Worm (Caenorhabditis elegans) whole organism, early embryonic: ENCODE measurements around the gene C53C11.5.

Experiments
- B0310.2 ChIP-seq: sonication (generic microtip); optimal IDR thresholded peaks from 2 replicates; lab custom pipeline; 2016; ENCODE audit warnings: mild to moderate bottlenecking, missing genetic modification characterization, missing compliant biosample characterization
- F13C5.2 ChIP-seq: sonication (generic microtip); optimal IDR thresholded peaks from 2 replicates; lab custom pipeline; 2017; ENCODE audit warnings: mild to moderate bottlenecking, missing genetic modification characterization, inconsistent platforms, missing compliant biosample characterization
- aly-1 ChIP-seq: sonication (generic microtip); optimal IDR thresholded peaks from 2 replicates; lab custom pipeline; 2016; ENCODE audit warnings: missing genetic modification characterization, missing compliant biosample characterization
- ama-1 ChIP-seq: fragments of 150-350 bp; optimal IDR thresholded peaks from 2 replicates; lab custom pipeline; 2014
- ceh-13 ChIP-seq: fragments of 200-800 bp; sonication (Bioruptor generic); optimal IDR thresholded peaks from 2 replicates; lab custom pipeline; 2018; ENCODE audit warnings: mild to moderate bottlenecking, missing genetic modification characterization, missing compliant biosample characterization
- ceh-36 ChIP-seq: sonication (generic microtip); optimal IDR thresholded peaks from 2 replicates; lab custom pipeline; 2016; ENCODE audit warnings: missing genetic modification characterization, inconsistent platforms, missing compliant biosample characterization
- ets-7 ChIP-seq: sonication (generic microtip); optimal IDR thresholded peaks from 2 replicates; lab custom pipeline; 2016; ENCODE audit warnings: missing genotype, missing genetic modification characterization, missing compliant biosample characterization
- flt-1 ChIP-seq: fragments of 200-800 bp; sonication (Bioruptor generic); IDR thresholded peaks from 2 replicates; pipeline ENCODE4 v1.3.6; 2022; ENCODE audit warnings: missing genetic modification characterization, missing compliant biosample characterization
- hmbx-1 ChIP-seq: sonication (generic microtip); optimal IDR thresholded peaks from 2 replicates; lab custom pipeline; 2016; ENCODE audit warnings: mild to moderate bottlenecking, missing genetic modification characterization, missing compliant biosample characterization
- hmg-4 ChIP-seq: fragments of 200-800 bp; sonication (Bioruptor generic); optimal IDR thresholded peaks from 2 replicates; lab custom pipeline; 2018; ENCODE audit warnings: mild to moderate bottlenecking, missing genetic modification characterization, missing compliant biosample characterization
- hnd-1 ChIP-seq: sonication (generic microtip); optimal IDR thresholded peaks from 2 replicates; lab custom pipeline; 2016; ENCODE audit warnings: missing genetic modification characterization, missing compliant biosample characterization
- sea-1 ChIP-seq: fragments of 200-800 bp; sonication (Bioruptor generic); conservative IDR thresholded peaks from 2 replicates; pipeline ENCODE4 v1.3.6; 2022; ENCODE audit warnings: missing genetic modification characterization, missing compliant biosample characterization

ce11 chrX:17338944-17339343, 5.1 kb downstream of the C53C11.5 start:
- TF ChIP-seq B0310.2 (tag; lab: Kevin White, UChicago) (no peak), ets-7 (no peak), sea-1 (GFP tag; lab: Robert Waterston, UW) (no peak), hmg-4 (GFP tag; lab: Kevin White, UChicago) (no peak), aly-1 (tag; lab: Kevin White, UChicago) (no peak), hnd-1 (no peak), flt-1 (GFP tag; lab: Robert Waterston, UW) (no peak), ama-1 (lab: Kevin White, UChicago) (no peak), F13C5.2 (no peak), hmbx-1 (tag; lab: Kevin White, UChicago) (no peak), ceh-13 (GFP tag; lab: Kevin White, UChicago) (no peak), ceh-36 (tag; lab: Kevin White, UChicago) (no peak)
